Worm (Caenorhabditis elegans): ENCODE measurements around the gene Y38F1A.7.

- TF ChIP-seq nhr-12 (tag; optimal IDR thresholded peaks at IDR 0.05) (no peak), ceh-16 (tag; optimal IDR thresholded peaks at IDR 0.05) (no peak), zag-1 (tag; optimal IDR thresholded peaks at IDR 0.05) (no peak)
These were observed 32.2 kb downstream of the Y38F1A.7 start, which contains the start of gene ptr-18 for ce11 chrII:12965538-12965588.
